Fruit fly (Drosophila melanogaster) whole organism, wandering third instar larva: ENCODE results near the gene CG34409.

Experiments used
- Abd-B ChIP-seq: fragments of >200 bp; optimal IDR thresholded peaks from 2 replicates; lab custom pipeline; 2017; ENCODE audit warnings: missing biosample characterization, missing genetic modification characterization
- CrebA ChIP-seq: fragments of 200-800 bp; sonication (Bioruptor generic); optimal IDR thresholded peaks from 2 replicates; lab custom pipeline; 2016; ENCODE audit warnings: missing biosample characterization, mild to moderate bottlenecking, missing genetic modification characterization, borderline replicate concordance
- Dfd ChIP-seq: fragments of >200 bp; optimal IDR thresholded peaks from 2 replicates; lab custom pipeline; 2017; ENCODE audit warnings: missing biosample characterization, missing genetic modification characterization
- GATAd ChIP-seq: sonication (Bioruptor generic); optimal IDR thresholded peaks from 2 replicates; lab custom pipeline; 2016; ENCODE audit warnings: missing biosample characterization, missing genetic modification characterization
- Hnf4 ChIP-seq: fragments of 200-800 bp; sonication (Bioruptor generic); optimal IDR thresholded peaks from 2 replicates; lab custom pipeline; 2016; ENCODE audit warnings: missing biosample characterization, mild to moderate bottlenecking, missing genetic modification characterization
- Hr83 ChIP-seq: fragments of 200-300 bp; sonication (Bioruptor generic); optimal IDR thresholded peaks from 2 replicates; lab custom pipeline; 2016; ENCODE audit warnings: missing biosample characterization, mild to moderate bottlenecking, missing genetic modification characterization, moderate library complexity; ENCODE audit not compliant: poor library complexity, severe bottlenecking
- Jra ChIP-seq: sonication (Bioruptor generic); optimal IDR thresholded peaks from 2 replicates; lab custom pipeline; 2016; ENCODE audit warnings: missing biosample characterization, missing genetic modification characterization
- Mio ChIP-seq: sonication (Bioruptor generic); optimal IDR thresholded peaks from 2 replicates; lab custom pipeline; 2016; ENCODE audit warnings: missing biosample characterization, missing genetic modification characterization
- Myc ChIP-seq: fragments of >200 bp; optimal IDR thresholded peaks from 2 replicates; lab custom pipeline; 2017
- OdsH ChIP-seq: fragments of 200-800 bp; sonication (Bioruptor generic); optimal IDR thresholded peaks from 2 replicates; lab custom pipeline; 2016; ENCODE audit warnings: missing biosample characterization, mild to moderate bottlenecking, missing genetic modification characterization
- Rel ChIP-seq, 2 experiments: fragments of 200-800 bp; sonication (Bioruptor generic) in 1 of 2; optimal IDR thresholded peaks; 2 replicates in 1 of 2; 3 replicates in 1 of 2; lab custom pipeline; 2016 to 2019; ENCODE audit warnings: mild to moderate bottlenecking in 2 of 2, missing biosample characterization in 2 of 2, missing genetic modification characterization in 2 of 2, moderate library complexity in 1 of 2
- Sp1 ChIP-seq: fragments of 200-800 bp; sonication (Bioruptor generic); optimal IDR thresholded peaks from 3 replicates; lab custom pipeline; 2019; ENCODE audit warnings: missing biosample characterization, mild to moderate bottlenecking, missing genetic modification characterization, moderate library complexity
- Vsx2 ChIP-seq: fragments of 200-300, 225-300 bp; sonication (Bioruptor generic); optimal IDR thresholded peaks from 2 replicates; lab custom pipeline; 2018; ENCODE audit warnings: missing biosample characterization, missing genetic modification characterization; ENCODE audit not compliant: partially characterized antibody
- brk ChIP-seq: fragments of 200-800 bp; sonication (Bioruptor generic); optimal IDR thresholded peaks from 2 replicates; lab custom pipeline; 2016; ENCODE audit warnings: missing biosample characterization, mild to moderate bottlenecking, missing genetic modification characterization
- dl ChIP-seq, 2 experiments: fragments of 175-275, 200-275 bp in 1 of 2; fragments of 200-275 bp in 1 of 2; sonication (Bioruptor generic); optimal IDR thresholded peaks; lab custom pipeline; 2018; ENCODE audit warnings: mild to moderate bottlenecking in 2 of 2, missing biosample characterization in 2 of 2, missing genetic modification characterization in 2 of 2, moderate library complexity in 2 of 2; ENCODE audit not compliant: partially characterized antibody in 2 of 2, insufficient read depth in 1 of 2
- dmrt93B ChIP-seq: fragments of 200-800 bp; sonication (Bioruptor generic); optimal IDR thresholded peaks from 2 replicates; lab custom pipeline; 2018; ENCODE audit warnings: missing biosample characterization, mild to moderate bottlenecking, missing genetic modification characterization
- dsf ChIP-seq: sonication (Bioruptor generic); optimal IDR thresholded peaks from 2 replicates; lab custom pipeline; 2016; ENCODE audit warnings: missing biosample characterization, missing genetic modification characterization, borderline replicate concordance
- foxo ChIP-seq, 2 experiments: fragments of 200-800 bp; sonication (Bioruptor generic); optimal IDR thresholded peaks; 2 replicates in 1 of 2; 3 replicates in 1 of 2; lab custom pipeline; 2016 to 2017; ENCODE audit warnings: missing biosample characterization in 2 of 2, missing genetic modification characterization in 2 of 2
- fru ChIP-seq: fragments of 200-800 bp; sonication (Bioruptor generic); optimal IDR thresholded peaks from 3 replicates; lab custom pipeline; 2016; ENCODE audit warnings: missing biosample characterization, mild to moderate bottlenecking, missing genetic modification characterization
- h ChIP-seq: fragments of 200-800 bp; sonication (Bioruptor generic); optimal IDR thresholded peaks from 3 replicates; lab custom pipeline; 2016; ENCODE audit warnings: missing biosample characterization, mild to moderate bottlenecking, missing genetic modification characterization
- jim ChIP-seq: fragments of 175-275, 200-325 bp; sonication (Bioruptor generic); optimal IDR thresholded peaks from 2 replicates; lab custom pipeline; 2016; ENCODE audit warnings: missing biosample characterization, mild to moderate bottlenecking, missing genetic modification characterization
- lola ChIP-seq: fragments of >200 bp; optimal IDR thresholded peaks from 2 replicates; lab custom pipeline; 2017; ENCODE audit warnings: missing biosample characterization, missing genetic modification characterization
- pan ChIP-seq: fragments of >200 bp; optimal IDR thresholded peaks from 2 replicates; lab custom pipeline; 2017
- psq ChIP-seq: fragments of 200-800 bp; sonication (Bioruptor generic); optimal IDR thresholded peaks from 3 replicates; lab custom pipeline; 2017; ENCODE audit warnings: missing biosample characterization, mild to moderate bottlenecking, missing genetic modification characterization, moderate library complexity
- sage ChIP-seq: fragments of 200-800 bp; sonication (Bioruptor generic); optimal IDR thresholded peaks from 2 replicates; lab custom pipeline; 2016; ENCODE audit warnings: missing biosample characterization, mild to moderate bottlenecking, missing genetic modification characterization
- sv ChIP-seq: fragments of 200-800 bp; sonication (Bioruptor generic); optimal IDR thresholded peaks from 3 replicates; lab custom pipeline; 2016; ENCODE audit warnings: missing biosample characterization, missing genetic modification characterization
- tai ChIP-seq: sonication (Bioruptor generic); optimal IDR thresholded peaks from 2 replicates; lab custom pipeline; 2016; ENCODE audit warnings: missing biosample characterization, missing genetic modification characterization
- usp ChIP-seq: fragments of >200 bp; optimal IDR thresholded peaks from 2 replicates; lab custom pipeline; 2017; ENCODE audit warnings: missing biosample characterization, missing genetic modification characterization
- woc ChIP-seq: sonication (Bioruptor generic); optimal IDR thresholded peaks from 2 replicates; lab custom pipeline; 2016; ENCODE audit warnings: missing biosample characterization, mild to moderate bottlenecking, missing genetic modification characterization

CG34409 gene

DNA sequence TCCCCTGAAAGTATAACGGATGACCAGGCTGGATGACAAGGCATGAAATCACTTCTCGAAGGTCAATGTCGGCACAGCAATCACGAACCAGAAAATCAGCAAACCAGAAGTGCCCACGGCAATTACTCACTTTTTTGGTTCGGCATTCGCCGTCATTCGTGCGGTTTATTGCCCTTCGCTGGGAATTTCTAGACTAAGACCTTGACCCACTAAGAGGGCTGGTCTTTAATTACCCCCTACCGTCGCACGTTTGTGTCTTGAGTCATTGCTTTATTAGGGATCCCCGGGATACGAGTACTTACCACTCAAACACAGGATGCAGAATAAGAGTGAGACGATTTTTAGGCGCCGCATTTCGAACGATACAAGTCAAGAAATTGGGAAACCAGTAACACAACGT, 725 bp downstream of the CG34409 start:
- no peak for TF ChIP-seq foxo (GFP tag; optimal IDR thresholded peaks at IDR 0.05; lab: Kevin White, UChicago)
- TF ChIP-seq dmrt93B (GFP tag; lab: Kevin White, UChicago), result no peak
- no peak for TF ChIP-seq Sp1 (GFP tag; lab: Kevin White, UChicago)
- TF ChIP-seq Myc, result no peak
- no peak for TF ChIP-seq lola (GFP tag; lab: Kevin White, UChicago)
- TF ChIP-seq Vsx2 (GFP tag; lab: Kevin White, UChicago), result no peak
- no peak for TF ChIP-seq Dfd (GFP tag; lab: Kevin White, UChicago)
- TF ChIP-seq Hnf4 (GFP tag; lab: Kevin White, UChicago), result no peak
- no peak for TF ChIP-seq fru (GFP tag; lab: Kevin White, UChicago)
- TF ChIP-seq sage, result no peak
- TF ChIP-seq usp (GFP tag; lab: Kevin White, UChicago), result no peak
- TF ChIP-seq jim (GFP tag; lab: Kevin White, UChicago), result no peak
- TF ChIP-seq pan, result no peak
- no peak for TF ChIP-seq psq (GFP tag; lab: Kevin White, UChicago)
- no peak for TF ChIP-seq h (GFP tag; lab: Kevin White, UChicago)
- no peak for TF ChIP-seq Mio (GFP tag; lab: Kevin White, UChicago)

DNA sequence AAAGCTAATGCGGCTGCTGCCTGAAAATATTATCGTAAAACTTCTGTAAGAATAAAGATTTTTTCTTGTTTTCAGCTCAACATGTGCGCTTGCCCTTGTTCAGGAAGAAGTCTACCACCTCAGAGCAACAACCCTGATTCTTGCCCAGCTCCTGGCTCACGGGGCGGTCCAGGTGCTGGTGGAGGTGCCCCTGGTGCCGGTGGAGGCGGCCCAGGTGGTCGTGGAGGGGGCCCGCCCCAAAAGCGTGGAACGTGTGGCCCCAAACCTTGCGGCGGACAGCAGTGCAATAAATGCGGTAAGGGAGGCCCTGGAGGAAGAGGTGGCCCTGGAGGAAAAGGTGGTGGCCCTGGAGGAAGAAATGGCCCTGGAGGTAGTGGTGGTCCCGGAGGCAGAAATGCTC, 2.2 kb downstream of the CG34409 start:
- no peak for TF ChIP-seq h (GFP tag; lab: Kevin White, UChicago)
- TF ChIP-seq Dfd (GFP tag; lab: Kevin White, UChicago), result peak; percentile 98
- TF ChIP-seq, all 38 proteins: peak for 1

DNA sequence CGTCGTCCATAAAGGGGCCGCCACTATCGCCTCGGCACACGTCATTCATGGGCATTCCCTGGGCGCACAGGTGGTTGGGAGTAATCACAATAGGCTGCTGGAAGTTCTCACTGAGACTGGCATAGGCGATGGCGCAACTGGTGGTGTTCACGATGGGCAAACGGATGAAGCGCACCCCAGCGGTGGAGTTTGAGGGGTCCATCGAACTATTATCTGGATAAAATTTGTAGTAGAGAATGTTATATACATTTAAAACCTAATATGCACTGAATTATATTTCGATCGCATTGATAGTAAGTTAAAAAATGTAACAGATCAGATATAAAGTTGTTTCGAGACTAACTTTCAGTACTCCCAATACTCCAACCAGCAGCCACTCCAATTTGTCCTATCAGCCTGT, 3.0 kb downstream of the CG34409 start, which contains the start of gene CG31415:
TSS of gene CG31415 (plus strand) at position 301 of the 400 bp plus-strand sequence.
- no peak for TF ChIP-seq Abd-B
- no peak for TF ChIP-seq lola (GFP tag; lab: Kevin White, UChicago)
- TF ChIP-seq dl (GFP tag; optimal IDR thresholded peaks at IDR 0.05; lab: Kevin White, UChicago; ENCODE audit: insufficient read depth in 1 of 2, partially characterized antibody in 2 of 2), result no peak
- TF ChIP-seq sv (GFP tag; lab: Kevin White, UChicago), result no peak
- no peak for TF ChIP-seq foxo (GFP tag; optimal IDR thresholded peaks at IDR 0.05; lab: Kevin White, UChicago)
- TF ChIP-seq brk (GFP tag; lab: Kevin White, UChicago), result no peak
- no peak for TF ChIP-seq Mio (GFP tag; lab: Kevin White, UChicago)
- no peak for TF ChIP-seq Jra (GFP tag; lab: Kevin White, UChicago)
- TF ChIP-seq Myc, result no peak
- TF ChIP-seq pan, result no peak
- TF ChIP-seq Dfd (GFP tag; lab: Kevin White, UChicago), result no peak
- TF ChIP-seq dmrt93B (GFP tag; lab: Kevin White, UChicago), result no peak
- TF ChIP-seq GATAd (GFP tag; lab: Kevin White, UChicago), result no peak
- TF ChIP-seq, all 38 proteins: peak for 0

DNA sequence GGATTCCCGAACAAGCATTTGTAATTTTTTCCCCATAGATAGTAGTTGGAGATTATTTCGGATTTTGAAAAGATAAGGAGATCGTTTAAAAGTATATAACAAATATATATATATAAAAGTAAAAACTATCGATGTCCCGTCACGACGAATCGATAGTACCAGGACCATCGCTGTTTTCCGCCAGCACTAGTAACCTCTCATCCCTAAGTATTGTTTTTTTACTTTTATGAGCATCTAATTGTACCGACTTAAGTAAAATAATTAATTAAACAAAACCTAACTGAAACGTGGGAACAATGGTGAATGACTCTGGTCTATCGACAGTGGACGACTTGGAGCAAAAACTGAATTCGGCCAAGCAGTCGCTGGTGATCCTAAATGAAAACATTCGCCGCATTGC, 5.5 kb downstream of the CG34409 start, which contains the start of gene Pnn:
TSS of gene Pnn (plus strand) at position 187 of the 400 bp plus-strand sequence.
- TF ChIP-seq sage (peak; percentile 32), CrebA (GFP tag; lab: Kevin White, UChicago) (no peak), woc (GFP tag; lab: Kevin White, UChicago) (peak; percentile 39), Rel (GFP tag; optimal IDR thresholded peaks at IDR 0.05; lab: Kevin White, UChicago) (no peak), Rel (tag; optimal IDR thresholded peaks at IDR 0.05; lab: Kevin White, UChicago) (peak; percentile 68), Hr83 (GFP tag; lab: Kevin White, UChicago) (no peak)

DNA sequence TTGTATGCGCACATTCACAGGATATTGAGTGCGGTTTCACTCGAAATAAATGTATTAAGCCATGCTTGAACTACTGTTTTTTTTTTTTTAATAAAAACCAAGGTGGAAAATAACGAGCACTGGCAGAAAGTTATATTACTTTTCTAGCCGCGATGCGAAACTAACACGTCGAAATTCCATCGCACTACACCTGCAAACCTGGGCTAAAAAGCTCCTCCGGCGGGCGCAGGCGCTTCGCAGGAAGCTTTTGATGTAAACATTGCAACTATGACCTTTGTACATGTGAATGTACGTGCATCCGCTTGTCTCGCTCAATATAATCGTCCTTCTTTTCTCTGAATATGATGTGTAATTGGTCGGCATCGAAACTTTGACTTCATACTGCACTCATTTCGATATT, 6.4 kb downstream of the CG34409 start, which contains the start of gene side-VII:
TSS of gene side-VII (minus strand) at position 187 of the 400 bp plus-strand sequence.
- TF ChIP-seq Abd-B (no peak), OdsH (GFP tag; lab: Kevin White, UChicago) (no peak), Myc (no peak), Vsx2 (GFP tag; lab: Kevin White, UChicago) (no peak), dl (GFP tag; optimal IDR thresholded peaks at IDR 0.05; lab: Kevin White, UChicago; ENCODE audit: insufficient read depth in 1 of 2, partially characterized antibody in 2 of 2) (no peak), Hnf4 (GFP tag; lab: Kevin White, UChicago) (no peak), brk (GFP tag; lab: Kevin White, UChicago) (no peak), tai (GFP tag; lab: Kevin White, UChicago) (no peak), h (GFP tag; lab: Kevin White, UChicago) (no peak), pan (no peak), dsf (no peak)
